Worm (Caenorhabditis elegans): ENCODE results near the gene decr-1.3.

DNA sequence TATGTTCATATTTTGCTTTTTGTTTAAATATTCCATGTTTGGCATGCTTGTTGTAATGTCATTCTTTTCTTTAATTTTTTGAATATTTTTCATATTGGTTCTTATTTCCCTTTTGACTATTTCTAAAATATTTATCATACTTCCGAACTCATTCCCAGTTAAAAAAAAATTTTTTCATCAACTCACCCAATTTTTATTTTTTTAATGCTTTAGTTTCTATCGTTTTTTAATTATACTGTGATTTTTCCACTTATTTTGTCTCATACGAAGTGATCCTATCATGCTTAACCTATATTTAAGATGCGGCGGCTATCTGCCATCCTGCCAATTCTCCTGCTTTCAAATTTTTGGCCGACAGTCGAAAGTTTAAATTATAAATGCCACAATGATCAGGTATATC is 25.2 kb upstream of the decr-1.3 start, which contains the start of gene qua-1:
- TF ChIP-seq nhr-23 (tag; optimal IDR thresholded peaks at IDR 0.05) (no peak), egl-27 (tag; optimal IDR thresholded peaks at IDR 0.05) (no peak), lin-11 (tag; optimal IDR thresholded peaks at IDR 0.05) (no peak), snpc-4 (tag; optimal IDR thresholded peaks at IDR 0.05) (no peak), ama-1 (optimal IDR thresholded peaks at IDR 0.05) (no peak), nhr-237 (tag; optimal IDR thresholded peaks at IDR 0.05) (no peak), F13H6.1 (tag; optimal IDR thresholded peaks at IDR 0.05) (no peak), mab-5 (tag; optimal IDR thresholded peaks at IDR 0.05) (no peak), lsy-2 (tag; optimal IDR thresholded peaks at IDR 0.05) (no peak), nhr-6 (tag; optimal IDR thresholded peaks at IDR 0.05) (no peak), dmd-4 (tag; optimal IDR thresholded peaks at IDR 0.05) (no peak), sma-3 (GFP tag; optimal IDR thresholded peaks at IDR 0.05) (no peak)
